Worm (Caenorhabditis elegans): ENCODE data around the gene abu-10.

The abu-10 gene

ce11 chrX:3819697-3820096 lies 21.7 kb downstream of the abu-10 start:
- no peak for TF ChIP-seq lin-13 (GFP tag; optimal IDR thresholded peaks at IDR 0.05)
- TF ChIP-seq F13H6.1 (tag; optimal IDR thresholded peaks at IDR 0.05), result peak; percentile 48
- no peak for TF ChIP-seq nhr-25 (tag; optimal IDR thresholded peaks at IDR 0.05)
- no peak for TF ChIP-seq crh-2 (tag; optimal IDR thresholded peaks at IDR 0.05)
- no peak for TF ChIP-seq ceh-16 (tag; optimal IDR thresholded peaks at IDR 0.05)
- no peak for TF ChIP-seq ztf-4 (tag; optimal IDR thresholded peaks at IDR 0.05)
- TF ChIP-seq nhr-11 (tag; optimal IDR thresholded peaks at IDR 0.05), result no peak
- no peak for TF ChIP-seq nhr-12 (tag; optimal IDR thresholded peaks at IDR 0.05)
- no peak for TF ChIP-seq aly-2 (tag; optimal IDR thresholded peaks at IDR 0.05)
- TF ChIP-seq nhr-77 (tag; optimal IDR thresholded peaks at IDR 0.05), result no peak
- no peak for TF ChIP-seq sma-9 (GFP tag; optimal IDR thresholded peaks at IDR 0.05)
- no peak for TF ChIP-seq sma-9 (tag; optimal IDR thresholded peaks at IDR 0.05)
- TF ChIP-seq nhr-129 (tag; optimal IDR thresholded peaks at IDR 0.05), result peak; percentile 27
- TF ChIP-seq fos-1 (tag; optimal IDR thresholded peaks at IDR 0.05), result no peak
- no peak for TF ChIP-seq unc-39 (tag; optimal IDR thresholded peaks at IDR 0.05)

ce11 chrX:3820666-3821065 lies 22.7 kb downstream of the abu-10 start:
- TF ChIP-seq dmd-4 (tag; optimal IDR thresholded peaks at IDR 0.05) (no peak), skn-1 (tag; optimal IDR thresholded peaks at IDR 0.05) (no peak), crh-2 (tag; optimal IDR thresholded peaks at IDR 0.05) (peak; percentile 48), fos-1 (tag; optimal IDR thresholded peaks at IDR 0.05) (peak; percentile 71), gmeb-1 (tag; optimal IDR thresholded peaks at IDR 0.05) (peak; percentile 25), F13H6.1 (tag; optimal IDR thresholded peaks at IDR 0.05) (peak; percentile 6)

- no peak for TF ChIP-seq ztf-11 (tag; optimal IDR thresholded peaks at IDR 0.05)
- no peak for TF ChIP-seq sem-4 (tag; optimal IDR thresholded peaks at IDR 0.05)
- TF ChIP-seq sma-9 (GFP tag; optimal IDR thresholded peaks at IDR 0.05), result no peak
- TF ChIP-seq sma-9 (tag; optimal IDR thresholded peaks at IDR 0.05), result no peak
- no peak for TF ChIP-seq unc-39 (tag; optimal IDR thresholded peaks at IDR 0.05)
- TF ChIP-seq ztf-1 (GFP tag; conservative IDR thresholded peaks at IDR 0.05), result no peak
- no peak for TF ChIP-seq mab-5 (tag; optimal IDR thresholded peaks at IDR 0.05)
- no peak for TF ChIP-seq elt-3 (tag; optimal IDR thresholded peaks at IDR 0.05)
- TF ChIP-seq sma-3 (GFP tag; optimal IDR thresholded peaks at IDR 0.05), result no peak
- no peak for TF ChIP-seq R02D3.7 (tag; optimal IDR thresholded peaks at IDR 0.05)
- no peak for TF ChIP-seq ZK546.5 (tag; optimal IDR thresholded peaks at IDR 0.05)
- TF ChIP-seq peb-1 (tag; optimal IDR thresholded peaks at IDR 0.05), result no peak
- TF ChIP-seq lin-39 (tag; optimal IDR thresholded peaks at IDR 0.05), result no peak
- TF ChIP-seq F13H6.1 (tag; optimal IDR thresholded peaks at IDR 0.05), result no peak
- TF ChIP-seq skn-1 (tag; optimal IDR thresholded peaks at IDR 0.05), result no peak
- no peak for TF ChIP-seq mbf-1 (tag; optimal IDR thresholded peaks at IDR 0.05)
- TF ChIP-seq gmeb-1 (tag; optimal IDR thresholded peaks at IDR 0.05), result no peak
- no peak for TF ChIP-seq nhr-12 (tag; optimal IDR thresholded peaks at IDR 0.05)
Observed at ce11 chrX:3821609-3822008, 23.6 kb downstream of the abu-10 start.

- TF ChIP-seq sma-9 (GFP tag; optimal IDR thresholded peaks at IDR 0.05) (peak; percentile 4), sma-9 (tag; optimal IDR thresholded peaks at IDR 0.05) (no peak), crh-2 (tag; optimal IDR thresholded peaks at IDR 0.05) (peak; percentile 3), ceh-82 (tag; optimal IDR thresholded peaks at IDR 0.05) (no peak), nhr-129 (tag; optimal IDR thresholded peaks at IDR 0.05) (peak; percentile 62)
Observed at ce11 chrX:3822061-3822460, 24.1 kb downstream of the abu-10 start.

ce11 chrX:3823869-3824268 lies 25.9 kb downstream of the abu-10 start:
- TF ChIP-seq skn-1 (tag; optimal IDR thresholded peaks at IDR 0.05) (peak; percentile 15), fos-1 (tag; optimal IDR thresholded peaks at IDR 0.05) (peak; percentile 91), sma-9 (GFP tag; optimal IDR thresholded peaks at IDR 0.05) (peak; percentile 88), sma-9 (tag; optimal IDR thresholded peaks at IDR 0.05) (no peak), crh-2 (tag; optimal IDR thresholded peaks at IDR 0.05) (peak; percentile 78), F13H6.1 (tag; optimal IDR thresholded peaks at IDR 0.05) (peak; percentile 71), egl-27 (tag; optimal IDR thresholded peaks at IDR 0.05) (no peak), lin-39 (tag; optimal IDR thresholded peaks at IDR 0.05) (no peak), unc-55 (GFP tag; optimal IDR thresholded peaks at IDR 0.05) (no peak), nhr-237 (tag; optimal IDR thresholded peaks at IDR 0.05) (no peak), nhr-10 (tag; optimal IDR thresholded peaks at IDR 0.05) (no peak), sma-3 (GFP tag; optimal IDR thresholded peaks at IDR 0.05) (peak; percentile 68), lsy-2 (tag; optimal IDR thresholded peaks at IDR 0.05) (peak in 1 of 2 experiments; percentile 2), peb-1 (tag; optimal IDR thresholded peaks at IDR 0.05) (no peak), elt-3 (tag; optimal IDR thresholded peaks at IDR 0.05) (no peak), gmeb-1 (tag; optimal IDR thresholded peaks at IDR 0.05) (peak; percentile 10)
